Worm (Caenorhabditis elegans): ENCODE measurements around the gene Y51B9A.9.

Gene Y51B9A.9

ce11 chrII:9421969-9422368 lies 24.6 kb upstream of the Y51B9A.9 start, which contains the start of gene M176.11:
Gene M176.11, plus strand, starts transcription at chrII:9422269.
- TF ChIP-seq lsy-2 (tag; optimal IDR thresholded peaks at IDR 0.05) (no peak), ceh-16 (tag; optimal IDR thresholded peaks at IDR 0.05) (no peak), nhr-23 (tag; optimal IDR thresholded peaks at IDR 0.05) (no peak), nhr-12 (tag; optimal IDR thresholded peaks at IDR 0.05) (no peak), C34F6.9 (tag; optimal IDR thresholded peaks at IDR 0.05) (no peak), sma-9 (GFP tag; optimal IDR thresholded peaks at IDR 0.05) (no peak), sma-9 (tag; optimal IDR thresholded peaks at IDR 0.05) (no peak), fos-1 (tag; optimal IDR thresholded peaks at IDR 0.05) (no peak), nhr-77 (tag; optimal IDR thresholded peaks at IDR 0.05) (no peak), peb-1 (tag; optimal IDR thresholded peaks at IDR 0.05) (no peak), nhr-6 (tag; optimal IDR thresholded peaks at IDR 0.05) (no peak), lin-11 (tag; optimal IDR thresholded peaks at IDR 0.05) (no peak), elt-1 (tag; optimal IDR thresholded peaks at IDR 0.05) (no peak), nhr-21 (tag; optimal IDR thresholded peaks at IDR 0.05) (no peak)

- TF ChIP-seq gmeb-1 (tag; optimal IDR thresholded peaks at IDR 0.05) (no peak), unc-39 (tag; optimal IDR thresholded peaks at IDR 0.05) (no peak), lin-39 (tag; optimal IDR thresholded peaks at IDR 0.05) (no peak), blmp-1 (tag; optimal IDR thresholded peaks at IDR 0.05; ENCODE audit: insufficient read depth) (no peak), crh-2 (tag; optimal IDR thresholded peaks at IDR 0.05) (no peak), mab-5 (tag; optimal IDR thresholded peaks at IDR 0.05) (no peak), lin-11 (tag; optimal IDR thresholded peaks at IDR 0.05) (no peak), zag-1 (tag; optimal IDR thresholded peaks at IDR 0.05) (no peak), sma-9 (GFP tag; optimal IDR thresholded peaks at IDR 0.05) (no peak), sma-9 (tag; optimal IDR thresholded peaks at IDR 0.05) (no peak), ztf-11 (tag; optimal IDR thresholded peaks at IDR 0.05) (no peak), skn-1 (tag; optimal IDR thresholded peaks at IDR 0.05) (no peak), ztf-1 (GFP tag; conservative IDR thresholded peaks at IDR 0.05) (no peak), elt-3 (tag; optimal IDR thresholded peaks at IDR 0.05) (no peak), F13H6.1 (tag; optimal IDR thresholded peaks at IDR 0.05) (no peak), aly-2 (tag; optimal IDR thresholded peaks at IDR 0.05) (no peak), lsy-2 (tag; optimal IDR thresholded peaks at IDR 0.05) (no peak), ztf-4 (tag; optimal IDR thresholded peaks at IDR 0.05) (no peak), ceh-82 (tag; optimal IDR thresholded peaks at IDR 0.05) (no peak), ZK546.5 (tag; optimal IDR thresholded peaks at IDR 0.05) (no peak), mbf-1 (tag; optimal IDR thresholded peaks at IDR 0.05) (no peak)
Measured at ce11 chrII:9418843-9419532, 21.6 kb upstream of the Y51B9A.9 start.

ce11 chrII:9418065-9418567 lies 20.7 kb upstream of the Y51B9A.9 start, which contains the start of the genes M176.4 and M176.16:
Gene M176.4, plus strand, starts transcription at chrII:9418365.
Gene M176.16, plus strand, starts transcription at chrII:9418517.
- TF ChIP-seq peb-1 (tag; optimal IDR thresholded peaks at IDR 0.05) (no peak), lsy-2 (tag; optimal IDR thresholded peaks at IDR 0.05) (no peak), mab-5 (tag; optimal IDR thresholded peaks at IDR 0.05) (no peak), nhr-23 (tag; optimal IDR thresholded peaks at IDR 0.05) (no peak), fos-1 (tag; optimal IDR thresholded peaks at IDR 0.05) (no peak), mbf-1 (tag; optimal IDR thresholded peaks at IDR 0.05) (no peak), lin-39 (tag; optimal IDR thresholded peaks at IDR 0.05) (no peak), nhr-10 (tag; optimal IDR thresholded peaks at IDR 0.05) (no peak), ZK546.5 (tag; optimal IDR thresholded peaks at IDR 0.05) (no peak), gmeb-1 (tag; optimal IDR thresholded peaks at IDR 0.05) (no peak), blmp-1 (tag; optimal IDR thresholded peaks at IDR 0.05; ENCODE audit: insufficient read depth) (no peak), ztf-11 (tag; optimal IDR thresholded peaks at IDR 0.05) (no peak), nhr-12 (tag; optimal IDR thresholded peaks at IDR 0.05) (no peak), F13H6.1 (tag; optimal IDR thresholded peaks at IDR 0.05) (no peak), zag-1 (tag; optimal IDR thresholded peaks at IDR 0.05) (no peak), ztf-4 (tag; optimal IDR thresholded peaks at IDR 0.05) (no peak)

- TF ChIP-seq unc-55 (GFP tag; optimal IDR thresholded peaks at IDR 0.05) (peak; percentile 75), crh-2 (tag; optimal IDR thresholded peaks at IDR 0.05) (peak; percentile 58), nhr-77 (tag; optimal IDR thresholded peaks at IDR 0.05) (no peak), unc-39 (tag; optimal IDR thresholded peaks at IDR 0.05) (no peak), ZK546.5 (tag; optimal IDR thresholded peaks at IDR 0.05) (no peak), aly-2 (tag; optimal IDR thresholded peaks at IDR 0.05) (no peak), fos-1 (tag; optimal IDR thresholded peaks at IDR 0.05) (peak; percentile 63), F13H6.1 (tag; optimal IDR thresholded peaks at IDR 0.05) (peak; percentile 24), nhr-129 (tag; optimal IDR thresholded peaks at IDR 0.05) (peak; percentile 71), zag-1 (tag; optimal IDR thresholded peaks at IDR 0.05) (no peak), unc-62 (GFP tag; optimal IDR thresholded peaks at IDR 0.05) (no peak), ceh-82 (tag; optimal IDR thresholded peaks at IDR 0.05) (no peak), R02D3.7 (tag; optimal IDR thresholded peaks at IDR 0.05) (no peak), snpc-4 (tag; optimal IDR thresholded peaks at IDR 0.05) (peak; percentile 14), ztf-11 (tag; optimal IDR thresholded peaks at IDR 0.05) (no peak), nhr-21 (tag; optimal IDR thresholded peaks at IDR 0.05) (peak; percentile 13), ama-1 (optimal IDR thresholded peaks at IDR 0.05) (no peak), lsy-2 (tag; optimal IDR thresholded peaks at IDR 0.05) (peak; percentile 56 to 85), mab-5 (tag; optimal IDR thresholded peaks at IDR 0.05) (peak; percentile 25), lin-13 (GFP tag; optimal IDR thresholded peaks at IDR 0.05) (peak; percentile 43), blmp-1 (tag; optimal IDR thresholded peaks at IDR 0.05; ENCODE audit: insufficient read depth) (no peak), nhr-23 (tag; optimal IDR thresholded peaks at IDR 0.05) (no peak), nhr-25 (tag; optimal IDR thresholded peaks at IDR 0.05) (no peak), nhr-11 (tag; optimal IDR thresholded peaks at IDR 0.05) (no peak)
Measured at ce11 chrII:9416381-9417276, 19.2 kb upstream of the Y51B9A.9 start, which contains the start of the genes gss-1 and chch-3. Gene gss-1, minus strand, starts transcription at chrII:9416431. Gene chch-3, plus strand, starts transcription at chrII:9417013.
